2 fruit fly cellular contexts compared by ENCODE assay signal in genomic region chr3L:21224701-21225223, dm6.
TF ChIP-seq lines count a peak whose summit lies in the region.

No protein-coding gene starts in this region.

TF ChIP-seq in whole organism, embryonic, 481 proteins besides CTCF, POLR2A, EP300 and RAD21 (continued from another document):
- TF ChIP-seq phol (tag; optimal IDR thresholded peaks at IDR 0.05; lab: Kevin White, UChicago) (no peak), Oli (tag; optimal IDR thresholded peaks at IDR 0.05; lab: Kevin White, UChicago) (no peak), Sry-β (GFP tag; optimal IDR thresholded peaks at IDR 0.05; lab: Kevin White, UChicago) (no peak), Dref (GFP tag; IDR thresholded peaks at IDR 0.05; lab: Robert Waterston, UW) (no peak), ap (GFP tag; IDR thresholded peaks at IDR 0.05; lab: Robert Waterston, UW) (no peak), CG12769 (tag; optimal IDR thresholded peaks at IDR 0.05; lab: Kevin White, UChicago) (no peak), tio (GFP tag; optimal IDR thresholded peaks at IDR 0.05; lab: Kevin White, UChicago) (no peak), row (GFP tag; IDR thresholded peaks at IDR 0.05; lab: Robert Waterston, UW) (0 out of 3 replicates have a peak, but pooled peaks have one; percentile 11), CG12104 (GFP tag; optimal IDR thresholded peaks at IDR 0.05; lab: Kevin White, UChicago) (no peak), ci (GFP tag; IDR thresholded peaks at IDR 0.05; lab: Robert Waterston, UW) (0 out of 3 replicates have a peak, but pooled peaks have one; percentile 49), Camta (GFP tag; optimal IDR thresholded peaks at IDR 0.05; lab: Kevin White, UChicago) (no peak), jing (GFP tag; optimal IDR thresholded peaks at IDR 0.05; lab: Kevin White, UChicago) (no peak), trem (tag; optimal IDR thresholded peaks at IDR 0.05; lab: Kevin White, UChicago) (no peak), CG11085 (GFP tag; IDR thresholded peaks at IDR 0.05; lab: Robert Waterston, UW) (no peak), CG1603 (tag; optimal IDR thresholded peaks at IDR 0.05; lab: Kevin White, UChicago) (no peak), z (GFP tag; IDR thresholded peaks at IDR 0.05; lab: Robert Waterston, UW) (peak; percentile 81; the same call in 2 of the 3 replicates), YL-1 (GFP tag; optimal IDR thresholded peaks at IDR 0.05; lab: Kevin White, UChicago) (no peak), H15 (GFP tag; IDR thresholded peaks at IDR 0.05; lab: Robert Waterston, UW) (no peak), Eip74EF (GFP tag; optimal IDR thresholded peaks at IDR 0.05; lab: Kevin White, UChicago) (peak in 1 of 2 experiments; percentile 87), CG8478 (optimal IDR thresholded peaks at IDR 0.05; lab: Kevin White, UChicago) (peak; percentile 60), CG42726 (GFP tag; IDR thresholded peaks at IDR 0.05; lab: Robert Waterston, UW; ENCODE audit: partially characterized antibody) (no peak), CG15514 (GFP tag; optimal IDR thresholded peaks at IDR 0.05; lab: Kevin White, UChicago) (no peak), bbx (GFP tag; IDR thresholded peaks at IDR 0.05; lab: Robert Waterston, UW; ENCODE audit: partially characterized antibody) (no peak), twi (tag; optimal IDR thresholded peaks at IDR 0.05; lab: Kevin White, UChicago) (no peak), Xbp1 (GFP tag; optimal IDR thresholded peaks at IDR 0.05; lab: Kevin White, UChicago) (peak; percentile 52), Sry-δ (GFP tag; optimal IDR thresholded peaks at IDR 0.05; lab: Kevin White, UChicago) (no peak), CG32532 (GFP tag; IDR thresholded peaks at IDR 0.05; lab: Robert Waterston, UW) (no peak), CG9932 (GFP tag; IDR thresholded peaks at IDR 0.05; lab: Robert Waterston, UW) (no peak), eyg (GFP tag; optimal IDR thresholded peaks at IDR 0.05; lab: Kevin White, UChicago) (no peak), CG30431 (GFP tag; optimal IDR thresholded peaks at IDR 0.05; lab: Kevin White, UChicago) (no peak), Lpt (GFP tag; optimal IDR thresholded peaks at IDR 0.05; lab: Kevin White, UChicago) (no peak), Ets65A (GFP tag; lab: Kevin White, UChicago) (peak; percentile 31), cg (GFP tag; optimal IDR thresholded peaks at IDR 0.05; lab: Kevin White, UChicago) (peak; percentile 76), CG2889 (GFP tag; IDR thresholded peaks at IDR 0.05; lab: Robert Waterston, UW) (no peak), CG6791 (GFP tag; IDR thresholded peaks at IDR 0.05; lab: Robert Waterston, UW; ENCODE audit: partially characterized antibody) (0 out of 3 replicates have a peak, but pooled peaks have one; percentile 39), CG12219 (GFP tag; optimal IDR thresholded peaks at IDR 0.05; lab: Kevin White, UChicago) (no peak), crol (GFP tag; IDR thresholded peaks at IDR 0.05; lab: Robert Waterston, UW) (peak; percentile 80), Drgx (GFP tag; IDR thresholded peaks at IDR 0.05; lab: Robert Waterston, UW) (peak; percentile 18; the same call in 1 of the 2 replicates), vnd (GFP tag; IDR thresholded peaks at IDR 0.05; lab: Robert Waterston, UW; ENCODE audit: partially characterized antibody) (no peak), Oaz (GFP tag; IDR thresholded peaks at IDR 0.05; lab: Robert Waterston, UW) (no peak), dan (GFP tag; IDR thresholded peaks at IDR 0.05; lab: Robert Waterston, UW) (no peak), otp (GFP tag; IDR thresholded peaks at IDR 0.05; lab: Robert Waterston, UW) (no peak), HHEX (GFP tag; optimal IDR thresholded peaks at IDR 0.05; lab: Kevin White, UChicago) (no peak), so (GFP tag; IDR thresholded peaks at IDR 0.05; lab: Robert Waterston, UW) (0 out of 3 replicates have a peak, but pooled peaks have one; percentile 16), Blimp-1 (GFP tag; optimal IDR thresholded peaks at IDR 0.05; lab: Kevin White, UChicago) (peak; percentile 15), CG6175 (GFP tag; IDR thresholded peaks at IDR 0.05; lab: Robert Waterston, UW) (0 out of 3 replicates have a peak, but pooled peaks have one; percentile 8), gfzf (GFP tag; optimal IDR thresholded peaks at IDR 0.05; lab: Kevin White, UChicago) (no peak), kah (GFP tag; optimal IDR thresholded peaks at IDR 0.05; lab: Kevin White, UChicago) (no peak), usp (GFP tag; optimal IDR thresholded peaks at IDR 0.05; lab: Kevin White, UChicago) (no peak), CG10654 (GFP tag; optimal IDR thresholded peaks at IDR 0.05; lab: Kevin White, UChicago) (no peak)

TF ChIP-seq in whole organism, prepupa, 60 proteins besides CTCF, POLR2A, EP300 and RAD21 (continued from another document):
- no peak for TF ChIP-seq CG6808 (GFP tag; optimal IDR thresholded peaks at IDR 0.05; lab: Kevin White, UChicago)
- no peak for TF ChIP-seq achi (GFP tag; optimal IDR thresholded peaks at IDR 0.05; lab: Kevin White, UChicago)
- no peak for TF ChIP-seq Hr4 (GFP tag; optimal IDR thresholded peaks at IDR 0.05; lab: Kevin White, UChicago)
- peak; percentile 27; the same call in 2 of the 3 replicates for TF ChIP-seq CG6163 (GFP tag; IDR thresholded peaks at IDR 0.05; lab: Robert Waterston, UW)
- TF ChIP-seq Eip78C (GFP tag; lab: Kevin White, UChicago): peak; percentile 89
- no peak for TF ChIP-seq CG6792 (GFP tag; optimal IDR thresholded peaks at IDR 0.05; lab: Kevin White, UChicago)
- TF ChIP-seq Sox102F (GFP tag; optimal IDR thresholded peaks at IDR 0.05; lab: Kevin White, UChicago): peak; percentile 31
- TF ChIP-seq CG11762 (GFP tag; optimal IDR thresholded peaks at IDR 0.05; lab: Kevin White, UChicago; ENCODE audit: insufficient read depth): no peak
- TF ChIP-seq CG10669 (GFP tag; optimal IDR thresholded peaks at IDR 0.05; lab: Kevin White, UChicago): no peak
- no peak for TF ChIP-seq CG4318 (GFP tag; optimal IDR thresholded peaks at IDR 0.05; lab: Kevin White, UChicago)
- TF ChIP-seq topi (GFP tag; optimal IDR thresholded peaks at IDR 0.05; lab: Kevin White, UChicago): peak; percentile 36
- TF ChIP-seq salr (GFP tag; optimal IDR thresholded peaks at IDR 0.05; lab: Kevin White, UChicago): no peak
- TF ChIP-seq Ets21C (GFP tag; optimal IDR thresholded peaks at IDR 0.05; lab: Kevin White, UChicago): no peak
- TF ChIP-seq Ets96B (tag; optimal IDR thresholded peaks at IDR 0.05; lab: Kevin White, UChicago): no peak
- no peak for TF ChIP-seq CG6276 (GFP tag; optimal IDR thresholded peaks at IDR 0.05; lab: Kevin White, UChicago)
- TF ChIP-seq Smox (GFP tag; optimal IDR thresholded peaks at IDR 0.05; lab: Kevin White, UChicago): peak; percentile 27
- no peak for TF ChIP-seq Eip93F (GFP tag; optimal IDR thresholded peaks at IDR 0.05; lab: Kevin White, UChicago)
- TF ChIP-seq spab (GFP tag; optimal IDR thresholded peaks at IDR 0.05; lab: Kevin White, UChicago): no peak
- peak; percentile 5 for TF ChIP-seq fd85E (GFP tag; optimal IDR thresholded peaks at IDR 0.05; lab: Kevin White, UChicago)
- TF ChIP-seq CG11294 (GFP tag; IDR thresholded peaks at IDR 0.05; lab: Robert Waterston, UW): no peak
- no peak for TF ChIP-seq CG10631 (GFP tag; optimal IDR thresholded peaks at IDR 0.05; lab: Kevin White, UChicago)
- no peak for TF ChIP-seq eg (GFP tag; IDR thresholded peaks at IDR 0.05; lab: Robert Waterston, UW)
- peak; percentile 33 for TF ChIP-seq CG31627 (GFP tag; optimal IDR thresholded peaks at IDR 0.05; lab: Kevin White, UChicago)
- no peak for TF ChIP-seq CG9139 (GFP tag; optimal IDR thresholded peaks at IDR 0.05; lab: Kevin White, UChicago)
- no peak for TF ChIP-seq fd59A (GFP tag; optimal IDR thresholded peaks at IDR 0.05; lab: Kevin White, UChicago)
- TF ChIP-seq CG8319 (GFP tag; optimal IDR thresholded peaks at IDR 0.05; lab: Kevin White, UChicago): no peak
- no peak for TF ChIP-seq CG3032 (tag; optimal IDR thresholded peaks at IDR 0.05; lab: Kevin White, UChicago)
- TF ChIP-seq dsx (GFP tag; optimal IDR thresholded peaks at IDR 0.05; lab: Kevin White, UChicago; ENCODE audit: poor library complexity, severe bottlenecking): no peak
- peak; percentile 44 for TF ChIP-seq cyc (GFP tag; optimal IDR thresholded peaks at IDR 0.05; lab: Kevin White, UChicago)
- peak; percentile 22 for TF ChIP-seq CG1621 (tag; optimal IDR thresholded peaks at IDR 0.05; lab: Kevin White, UChicago)
- peak; percentile 28 to 42 for TF ChIP-seq ss (GFP tag; optimal IDR thresholded peaks at IDR 0.05; lab: Kevin White, UChicago)
- no peak for TF ChIP-seq CG16779 (tag; optimal IDR thresholded peaks at IDR 0.05; lab: Kevin White, UChicago)
- TF ChIP-seq CG3919 (GFP tag; optimal IDR thresholded peaks at IDR 0.05; lab: Kevin White, UChicago): no peak
- TF ChIP-seq CG11902 (GFP tag; optimal IDR thresholded peaks at IDR 0.05; lab: Kevin White, UChicago): no peak
- TF ChIP-seq Blimp-1 (GFP tag; optimal IDR thresholded peaks at IDR 0.05; lab: Kevin White, UChicago): peak; percentile 90
- TF ChIP-seq fkh (GFP tag; optimal IDR thresholded peaks at IDR 0.05; lab: Kevin White, UChicago): no peak
- TF ChIP-seq Sox14 (GFP tag; optimal IDR thresholded peaks at IDR 0.05; lab: Kevin White, UChicago): peak; percentile 21
